Worm (Caenorhabditis elegans): Measurements from ENCODE around the gene K08B12.3.

ce11 chrV:6247397-6247796 lies 12.4 kb downstream of the K08B12.3 start:
- TF ChIP-seq C08G9.2 (tag; optimal IDR thresholded peaks at IDR 0.05), result no peak
- TF ChIP-seq ets-4 (tag; optimal IDR thresholded peaks at IDR 0.05), result no peak
- TF ChIP-seq tbx-2 (tag; optimal IDR thresholded peaks at IDR 0.05), result no peak

Measured in whole organism, late embryonic.